Worm (Caenorhabditis elegans) whole organism, late embryonic: Measurements from ENCODE around the gene R10E11.5.

Experiments used
- F13H6.1 ChIP-seq: sonication (generic microtip); optimal IDR thresholded peaks from 2 replicates; lab custom pipeline; 2016; ENCODE audit warnings: missing genetic modification characterization, missing compliant biosample characterization
- K02D7.2 ChIP-seq: sonication (generic microtip); optimal IDR thresholded peaks from 2 replicates; lab custom pipeline; 2017; ENCODE audit warnings: mild to moderate bottlenecking, missing genetic modification characterization, missing compliant biosample characterization
- K09A11.1 ChIP-seq: sonication (generic microtip); optimal IDR thresholded peaks from 2 replicates; lab custom pipeline; 2017; ENCODE audit warnings: antibody characterized with exemption, mild to moderate bottlenecking, missing genetic modification characterization, missing compliant biosample characterization; ENCODE audit not compliant: insufficient read depth
- Y22D7AL.16 ChIP-seq: sonication (generic microtip); optimal IDR thresholded peaks from 2 replicates; lab custom pipeline; 2016; ENCODE audit warnings: missing genetic modification characterization, missing compliant biosample characterization
- ahr-1 ChIP-seq: sonication (generic microtip); optimal IDR thresholded peaks from 2 replicates; lab custom pipeline; 2016; ENCODE audit warnings: missing genetic modification characterization, missing compliant biosample characterization
- ama-1 ChIP-seq: fragments of 150-350 bp; optimal IDR thresholded peaks from 2 replicates; lab custom pipeline; 2014
- ceh-14 ChIP-seq: sonication (generic microtip); optimal IDR thresholded peaks from 2 replicates; lab custom pipeline; 2016; ENCODE audit warnings: missing genotype, missing genetic modification characterization, missing compliant biosample characterization
- ceh-18 ChIP-seq: sonication (generic microtip); optimal IDR thresholded peaks from 2 replicates; lab custom pipeline; 2016; ENCODE audit warnings: missing genetic modification characterization, missing compliant biosample characterization
- ceh-19 ChIP-seq: fragments of 200-800 bp; sonication (Bioruptor generic); optimal IDR thresholded peaks from 2 replicates; lab custom pipeline; 2018; ENCODE audit warnings: mild to moderate bottlenecking, missing genetic modification characterization, missing compliant biosample characterization
- ceh-2 ChIP-seq: sonication (generic microtip); optimal IDR thresholded peaks from 2 replicates; lab custom pipeline; 2016; ENCODE audit warnings: missing genotype, missing genetic modification characterization, missing compliant biosample characterization
- ceh-24 ChIP-seq: sonication (generic microtip); optimal IDR thresholded peaks from 2 replicates; lab custom pipeline; 2016; ENCODE audit warnings: mild to moderate bottlenecking, missing genetic modification characterization, missing compliant biosample characterization
- ceh-31 ChIP-seq: sonication (generic microtip); optimal IDR thresholded peaks from 2 replicates; lab custom pipeline; 2016; ENCODE audit warnings: missing genetic modification characterization, missing compliant biosample characterization
- ceh-34 ChIP-seq: sonication (generic microtip); optimal IDR thresholded peaks from 2 replicates; lab custom pipeline; 2016; ENCODE audit warnings: mild to moderate bottlenecking, missing genetic modification characterization, missing compliant biosample characterization
- ceh-45 ChIP-seq: fragments of 200-800 bp; sonication (Bioruptor generic); IDR thresholded peaks from 2 replicates; pipeline ENCODE4 v1.3.6; 2022; ENCODE audit warnings: missing genetic modification reagents, missing genetic modification characterization, missing compliant biosample characterization
- ceh-48 ChIP-seq: sonication (generic microtip); optimal IDR thresholded peaks from 2 replicates; lab custom pipeline; 2016; ENCODE audit warnings: missing genetic modification characterization, inconsistent platforms, missing compliant biosample characterization
- dmd-4 ChIP-seq: sonication (generic microtip); optimal IDR thresholded peaks from 2 replicates; lab custom pipeline; 2016; ENCODE audit warnings: borderline replicate concordance, missing genetic modification characterization, missing compliant biosample characterization
- dve-1 ChIP-seq: sonication (generic microtip); optimal IDR thresholded peaks from 2 replicates; lab custom pipeline; 2017; ENCODE audit warnings: antibody characterized with exemption, mild to moderate bottlenecking, missing genetic modification characterization, missing compliant biosample characterization
- elt-4 ChIP-seq: sonication (generic microtip); optimal IDR thresholded peaks from 2 replicates; lab custom pipeline; 2016; ENCODE audit warnings: missing genetic modification characterization, missing compliant biosample characterization
- eyg-1 ChIP-seq: sonication (generic microtip); optimal IDR thresholded peaks from 2 replicates; lab custom pipeline; 2016; ENCODE audit warnings: missing genotype, missing genetic modification characterization, missing compliant biosample characterization
- fkh-10 ChIP-seq: fragments of 150-350 bp; optimal IDR thresholded peaks from 2 replicates; lab custom pipeline; 2014; ENCODE audit warnings: missing biosample characterization, missing genetic modification reagents, missing genetic modification characterization
- hlh-15 ChIP-seq: sonication (generic microtip); optimal IDR thresholded peaks from 2 replicates; lab custom pipeline; 2016; ENCODE audit warnings: missing genetic modification characterization, missing compliant biosample characterization
- hlh-30 ChIP-seq: sonication (generic microtip); optimal IDR thresholded peaks from 2 replicates; lab custom pipeline; 2017; ENCODE audit warnings: antibody characterized with exemption, missing genetic modification characterization, missing compliant biosample characterization; ENCODE audit not compliant: insufficient read depth
- lim-6 ChIP-seq: sonication (generic microtip); optimal IDR thresholded peaks from 2 replicates; lab custom pipeline; 2016; ENCODE audit warnings: missing genetic modification characterization, missing compliant biosample characterization
- lin-11 ChIP-seq: fragments of 200-800 bp; sonication (Bioruptor generic); optimal IDR thresholded peaks from 2 replicates; lab custom pipeline; 2018; ENCODE audit warnings: mild to moderate bottlenecking, missing genetic modification characterization, missing compliant biosample characterization
- madf-2 ChIP-seq: sonication (generic microtip); optimal IDR thresholded peaks from 2 replicates; lab custom pipeline; 2017; ENCODE audit warnings: missing genetic modification characterization, missing compliant biosample characterization
- mec-3 ChIP-seq: sonication (generic microtip); optimal IDR thresholded peaks from 2 replicates; lab custom pipeline; 2016; ENCODE audit warnings: borderline replicate concordance, missing genetic modification characterization, missing compliant biosample characterization
- nfya-1 ChIP-seq: sonication (generic microtip); optimal IDR thresholded peaks from 2 replicates; lab custom pipeline; 2017; ENCODE audit warnings: missing genetic modification characterization, mild to moderate bottlenecking, missing compliant biosample characterization, antibody characterized with exemption, moderate library complexity
- nhr-11 ChIP-seq: fragments of 150-350 bp; optimal IDR thresholded peaks from 2 replicates; lab custom pipeline; 2014; ENCODE audit warnings: missing biosample characterization, missing genetic modification characterization
- nhr-232 ChIP-seq: sonication (generic microtip); optimal IDR thresholded peaks from 2 replicates; lab custom pipeline; 2016; ENCODE audit warnings: missing genetic modification characterization, missing compliant biosample characterization
- odd-2 ChIP-seq: sonication (generic microtip); optimal IDR thresholded peaks from 2 replicates; lab custom pipeline; 2017; ENCODE audit warnings: antibody characterized with exemption, mild to moderate bottlenecking, missing genetic modification characterization, missing compliant biosample characterization
- pax-1 ChIP-seq: fragments of 150-350 bp; optimal IDR thresholded peaks from 2 replicates; lab custom pipeline; 2014; ENCODE audit warnings: missing biosample characterization, missing genetic modification characterization
- pha-2 ChIP-seq: sonication (generic microtip); optimal IDR thresholded peaks from 2 replicates; lab custom pipeline; 2017; ENCODE audit warnings: mild to moderate bottlenecking, missing genetic modification characterization, missing compliant biosample characterization
- ref-2 ChIP-seq: sonication (generic microtip); optimal IDR thresholded peaks from 2 replicates; lab custom pipeline; 2016; ENCODE audit warnings: missing genetic modification characterization, missing compliant biosample characterization
- rnt-1 ChIP-seq: sonication (generic microtip); optimal IDR thresholded peaks from 2 replicates; lab custom pipeline; 2016; ENCODE audit warnings: missing genetic modification characterization, missing compliant biosample characterization
- sox-2 ChIP-seq: fragments of 200-800 bp; sonication (Bioruptor generic); IDR thresholded peaks from 2 replicates; pipeline ENCODE4 v1.3.6; 2022; ENCODE audit warnings: missing genetic modification reagents, missing genetic modification characterization, missing compliant biosample characterization
- syd-9 ChIP-seq: sonication (generic microtip); optimal IDR thresholded peaks from 2 replicates; lab custom pipeline; 2016; ENCODE audit warnings: mild to moderate bottlenecking, missing genetic modification characterization, moderate library complexity, missing compliant biosample characterization
- unc-55 ChIP-seq: sonication (generic microtip); optimal IDR thresholded peaks from 2 replicates; lab custom pipeline; 2017; ENCODE audit warnings: missing biosample characterization, missing genetic modification reagents, missing genetic modification characterization

Gene R10E11.5

ce11 chrIII:9770590-9770989 lies 18.9 kb downstream of the R10E11.5 start:
- no peak for TF ChIP-seq nhr-11 (tag; lab: Kevin White, UChicago)
- no peak for TF ChIP-seq ceh-45 (GFP tag; lab: Robert Waterston, UW)
- no peak for TF ChIP-seq odd-2
- no peak for TF ChIP-seq F13H6.1 (tag; lab: Kevin White, UChicago)
- TF ChIP-seq dmd-4 = no peak
- TF ChIP-seq nfya-1 (tag; lab: Kevin White, UChicago) = no peak
- no peak for TF ChIP-seq lin-11
- TF ChIP-seq ceh-18 (tag; lab: Kevin White, UChicago) = no peak
- no peak for TF ChIP-seq ahr-1 (tag; lab: Kevin White, UChicago)
- no peak for TF ChIP-seq rnt-1 (tag; lab: Kevin White, UChicago)
- TF ChIP-seq fkh-10 = no peak
- TF ChIP-seq Y22D7AL.16 (tag; lab: Kevin White, UChicago) = no peak

- TF ChIP-seq ceh-34 (tag; lab: Kevin White, UChicago) (no peak), elt-4 (tag; lab: Kevin White, UChicago) (no peak), ceh-14 (tag; lab: Kevin White, UChicago) (no peak), nhr-11 (tag; lab: Kevin White, UChicago) (no peak), lim-6 (tag; lab: Kevin White, UChicago) (no peak), dve-1 (tag; lab: Kevin White, UChicago) (no peak), ceh-2 (no peak), hlh-30 (no peak)
Observed at ce11 chrIII:9768023-9768422, 21.4 kb downstream of the R10E11.5 start.

- peak; percentile 37 for TF ChIP-seq mec-3 (tag; lab: Kevin White, UChicago)
- TF ChIP-seq ref-2 = peak; percentile 43
- TF ChIP-seq nhr-232 (tag; lab: Kevin White, UChicago) = no peak
Observed at ce11 chrIII:9767095-9767494, 22.4 kb downstream of the R10E11.5 start.

- no peak for TF ChIP-seq syd-9
- no peak for TF ChIP-seq eyg-1 (tag; lab: Kevin White, UChicago)
- TF ChIP-seq ceh-19 (GFP tag; lab: Kevin White, UChicago) = no peak
- TF ChIP-seq pax-1 (tag; lab: Kevin White, UChicago) = peak; percentile 13
- TF ChIP-seq ama-1 = no peak
- peak; percentile 41 for TF ChIP-seq ceh-31
- no peak for TF ChIP-seq K09A11.1 (tag; lab: Kevin White, UChicago)
- TF ChIP-seq hlh-30 = no peak
- TF ChIP-seq nhr-11 (tag; lab: Kevin White, UChicago) = no peak
- no peak for TF ChIP-seq ceh-24 (tag; lab: Kevin White, UChicago)
- TF ChIP-seq hlh-15 (tag; lab: Kevin White, UChicago) = no peak
- TF ChIP-seq ceh-48 (tag; lab: Kevin White, UChicago) = peak; percentile 86
- TF ChIP-seq odd-2 = no peak
- no peak for TF ChIP-seq madf-2 (tag; lab: Kevin White, UChicago)
- TF ChIP-seq K02D7.2 (tag; lab: Kevin White, UChicago) = no peak
- no peak for TF ChIP-seq rnt-1 (tag; lab: Kevin White, UChicago)
- TF ChIP-seq sox-2 (GFP tag; lab: Robert Waterston, UW) = no peak
- no peak for TF ChIP-seq pha-2 (tag; lab: Kevin White, UChicago)
- TF ChIP-seq ceh-2 = no peak
- TF ChIP-seq nfya-1 (tag; lab: Kevin White, UChicago) = peak; percentile 57
- TF ChIP-seq unc-55 (GFP tag; lab: Kevin White, UChicago) = peak; percentile 32
Observed at ce11 chrIII:9766175-9766574, 23.3 kb downstream of the R10E11.5 start, which contains the start of gene cbp-1. Gene cbp-1 (plus strand): TSS chrIII:9766509.
